Fruit fly (Drosophila melanogaster): ENCODE measurements around the gene dac.

Gene dac

dm6 chr2L:16499559-16499958 is 13.8 kb upstream of the dac start (continued):
- TF ChIP-seq Doc3 (GFP tag; IDR thresholded peaks at IDR 0.05; ENCODE audit: partially characterized antibody) = no peak
- no peak for TF ChIP-seq pfk (GFP tag; optimal IDR thresholded peaks at IDR 0.05)
- TF ChIP-seq pros (GFP tag; optimal IDR thresholded peaks at IDR 0.05) = no peak
- TF ChIP-seq CG33213 (GFP tag; optimal IDR thresholded peaks at IDR 0.05) = no peak
- TF ChIP-seq CG9817 (tag; optimal IDR thresholded peaks at IDR 0.05) = no peak
- TF ChIP-seq CG15011 (GFP tag; optimal IDR thresholded peaks at IDR 0.05) = no peak
- no peak for TF ChIP-seq Hr3 (GFP tag; optimal IDR thresholded peaks at IDR 0.05)
- TF ChIP-seq CG6683 (GFP tag; optimal IDR thresholded peaks at IDR 0.05) = no peak
- TF ChIP-seq en (GFP tag; optimal IDR thresholded peaks at IDR 0.05) = no peak
- no peak for TF ChIP-seq esg (GFP tag; conservative IDR thresholded peaks at IDR 0.05)
- no peak for TF ChIP-seq Nf-YA (GFP tag; IDR thresholded peaks at IDR 0.05)
- peak; percentile 9 for TF ChIP-seq CG18599 (GFP tag; optimal IDR thresholded peaks at IDR 0.05)
- peak in 1 of 2 experiments; percentile 44 for TF ChIP-seq Pdp1 (GFP tag; optimal IDR thresholded peaks at IDR 0.05)
- TF ChIP-seq CG12219 (GFP tag; optimal IDR thresholded peaks at IDR 0.05) = no peak
- no peak for TF ChIP-seq CG14667 (GFP tag; IDR thresholded peaks at IDR 0.05)
- TF ChIP-seq kay (GFP tag; optimal IDR thresholded peaks at IDR 0.05) = no peak
- TF ChIP-seq sqz (GFP tag; optimal IDR thresholded peaks at IDR 0.05) = no peak
- no peak for TF ChIP-seq CG1602 (GFP tag; optimal IDR thresholded peaks at IDR 0.05)
- TF ChIP-seq CG5180 (GFP tag; optimal IDR thresholded peaks at IDR 0.05) = no peak
- peak; percentile 69 for TF ChIP-seq twi (tag; optimal IDR thresholded peaks at IDR 0.05)
- TF ChIP-seq abd-A (tag; optimal IDR thresholded peaks at IDR 0.05) = peak; percentile 39
- TF ChIP-seq CG15269 (tag; optimal IDR thresholded peaks at IDR 0.05) = no peak
- no peak for TF ChIP-seq CG8388 (GFP tag; optimal IDR thresholded peaks at IDR 0.05)
- no peak for TF ChIP-seq unpg (GFP tag; optimal IDR thresholded peaks at IDR 0.05)
- peak; percentile 45 for TF ChIP-seq Med (GFP tag)
- no peak for TF ChIP-seq CG6654 (GFP tag; optimal IDR thresholded peaks at IDR 0.05)
- TF ChIP-seq HHEX (GFP tag; optimal IDR thresholded peaks at IDR 0.05) = no peak
- peak; percentile 1 for TF ChIP-seq sd (tag; optimal IDR thresholded peaks at IDR 0.05)
- TF ChIP-seq sob (GFP tag; IDR thresholded peaks at IDR 0.05) = no peak

- TF ChIP-seq CG10267 (tag; optimal IDR thresholded peaks at IDR 0.05) (peak; percentile 20), hkb (optimal IDR thresholded peaks at IDR 0.05) (no peak), hkb (GFP tag; IDR thresholded peaks at IDR 0.05) (peak; percentile 21; the same call in 1 of the 2 replicates), CG17912 (GFP tag; optimal IDR thresholded peaks at IDR 0.05) (no peak), zen2 (GFP tag; IDR thresholded peaks at IDR 0.05; ENCODE audit: partially characterized antibody) (no peak), CG17328 (GFP tag; IDR thresholded peaks at IDR 0.05) (peak; percentile 55), slbo (GFP tag; IDR thresholded peaks at IDR 0.05) (peak; percentile 60), tgo (GFP tag; IDR thresholded peaks at IDR 0.05) (peak; percentile 45; the same call in 2 of the 3 replicates), H15 (GFP tag; IDR thresholded peaks at IDR 0.05) (no peak), dmrt99B (tag; optimal IDR thresholded peaks at IDR 0.05) (peak; percentile 60), Meics (GFP tag; optimal IDR thresholded peaks at IDR 0.05) (peak; percentile 9), CG11093 (GFP tag; IDR thresholded peaks at IDR 0.05) (peak; percentile 24; the same call in 1 of the 3 replicates), CG1602 (GFP tag; optimal IDR thresholded peaks at IDR 0.05) (peak; percentile 12), CG9727 (GFP tag; optimal IDR thresholded peaks at IDR 0.05) (peak; percentile 16), Hsf (GFP tag; optimal IDR thresholded peaks at IDR 0.05) (peak; percentile 19), Gug (GFP tag; IDR thresholded peaks at IDR 0.05) (no peak), CG2199 (GFP tag; IDR thresholded peaks at IDR 0.05) (no peak), so (GFP tag; IDR thresholded peaks at IDR 0.05) (0 out of 3 replicates have a peak, but pooled peaks have one; percentile 43), CG3726 (GFP tag; IDR thresholded peaks at IDR 0.05) (no peak), ham (GFP tag; IDR thresholded peaks at IDR 0.05) (no peak), bsh (GFP tag; optimal IDR thresholded peaks at IDR 0.05) (peak in 1 of 2 experiments; percentile 54), pan (optimal IDR thresholded peaks at IDR 0.05) (no peak), pan (GFP tag; optimal IDR thresholded peaks at IDR 0.05 in 1 of 2, IDR thresholded peaks at IDR 0.05 in 1 of 2) (peak in 1 of 2 experiments; percentile 46), tx (GFP tag; optimal IDR thresholded peaks at IDR 0.05) (no peak)
These were observed 12.3 kb upstream of the dac start for dm6 chr2L:16498100-16498499.

All from whole organism, embryonic.